Worm (Caenorhabditis elegans): ENCODE results near the gene grl-14.

The grl-14 gene

ce11 chrV:20778886-20779285, 46.5 kb upstream of the grl-14 start:
- TF ChIP-seq daf-16 (GFP tag; optimal IDR thresholded peaks at IDR 0.05), result no peak
- peak; percentile 71 for TF ChIP-seq daf-16 (tag; optimal IDR thresholded peaks at IDR 0.05)
- TF ChIP-seq mxl-3 (GFP tag; optimal IDR thresholded peaks at IDR 0.05), result peak; percentile 2
- no peak for TF ChIP-seq aha-1 (tag)
- peak; percentile 22 for TF ChIP-seq dve-1 (tag; optimal IDR thresholded peaks at IDR 0.05; ENCODE audit: insufficient read depth)
- peak; percentile 13 for TF ChIP-seq pqm-1 (tag; optimal IDR thresholded peaks at IDR 0.05)
- TF ChIP-seq ceh-28 (tag; optimal IDR thresholded peaks at IDR 0.05), result peak; percentile 10
- no peak for TF ChIP-seq nhr-237 (tag; optimal IDR thresholded peaks at IDR 0.05)
- TF ChIP-seq php-3 (GFP tag; IDR thresholded peaks at IDR 0.05), result no peak
- TF ChIP-seq mdt-29 (GFP tag; IDR thresholded peaks at IDR 0.05), result no peak
- no peak for TF ChIP-seq arid-1 (GFP tag; conservative IDR thresholded peaks at IDR 0.05)
- TF ChIP-seq spr-3 (GFP tag; optimal IDR thresholded peaks at IDR 0.05), result no peak
- TF ChIP-seq hlh-11 (tag; optimal IDR thresholded peaks at IDR 0.05), result peak; percentile 56
- TF ChIP-seq unc-62 (GFP tag; optimal IDR thresholded peaks at IDR 0.05 in 1 of 2), result no peak
- TF ChIP-seq unc-62 (tag; optimal IDR thresholded peaks at IDR 0.05), result no peak
- TF ChIP-seq dmd-6 (GFP tag; IDR thresholded peaks at IDR 0.05), result peak; percentile 36; the same call in 1 of the 2 replicates
- TF ChIP-seq fos-1 (tag; optimal IDR thresholded peaks at IDR 0.05), result no peak
- no peak for TF ChIP-seq ZK546.5 (tag; optimal IDR thresholded peaks at IDR 0.05)
- TF ChIP-seq nhr-28 (tag; optimal IDR thresholded peaks at IDR 0.05), result peak; percentile 48
- peak; percentile 14 for TF ChIP-seq ama-1 (optimal IDR thresholded peaks at IDR 0.05)
- TF ChIP-seq hlh-30 (tag; optimal IDR thresholded peaks at IDR 0.05; ENCODE audit: insufficient read depth), result peak; percentile 53

DNA sequence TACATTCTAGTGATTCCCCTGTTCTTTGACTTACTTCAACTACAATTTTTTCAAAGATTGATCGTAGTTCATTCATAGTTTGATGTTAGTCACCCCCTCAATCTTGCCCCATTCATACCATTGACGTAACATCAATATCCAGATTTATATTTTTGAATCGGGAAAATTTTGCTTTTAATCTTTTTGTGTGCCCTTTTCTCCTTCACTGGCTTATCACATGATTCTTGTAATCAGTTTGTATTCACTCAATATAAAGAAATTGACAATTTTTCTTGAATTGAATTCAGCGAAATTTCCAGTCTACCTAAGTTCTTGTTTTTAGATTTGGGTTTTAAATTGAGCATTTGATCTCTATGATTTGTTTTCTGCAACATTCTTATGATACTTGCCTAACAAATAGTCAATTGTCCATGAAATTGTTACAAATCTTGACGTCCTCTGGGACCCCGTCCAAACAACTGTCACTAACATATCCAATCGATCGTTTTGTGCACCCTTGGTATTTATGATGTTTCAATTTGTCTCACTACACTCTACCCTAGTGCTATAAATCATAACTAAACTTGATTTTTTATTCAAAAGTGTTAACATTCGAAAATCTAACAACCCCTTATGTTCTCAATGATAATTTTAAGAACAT, 45.5 kb upstream of the grl-14 start:
- TF ChIP-seq aha-1 (tag) (peak; percentile 47), saeg-2 (GFP tag; IDR thresholded peaks at IDR 0.05) (no peak), nhr-28 (tag; optimal IDR thresholded peaks at IDR 0.05) (peak; percentile 31), hlh-30 (tag; optimal IDR thresholded peaks at IDR 0.05; ENCODE audit: insufficient read depth) (peak; percentile 1), lim-7 (GFP tag; IDR thresholded peaks at IDR 0.05) (no peak), daf-16 (GFP tag; optimal IDR thresholded peaks at IDR 0.05) (no peak), daf-16 (tag; optimal IDR thresholded peaks at IDR 0.05) (peak; percentile 14), unc-62 (GFP tag; optimal IDR thresholded peaks at IDR 0.05 in 1 of 2) (peak in 1 of 2 experiments; percentile 1), unc-62 (tag; optimal IDR thresholded peaks at IDR 0.05) (no peak), daf-8 (GFP tag; IDR thresholded peaks at IDR 0.05) (no peak), ceh-20 (GFP tag; IDR thresholded peaks at IDR 0.05) (0 out of 2 replicates have a peak, but pooled peaks have one; percentile 41)

ce11 chrV:20780400-20780799, 45.0 kb upstream of the grl-14 start, which contains the start of gene hif-1:
TSS of gene hif-1 (plus strand) at chrV:20780407.
- TF ChIP-seq egl-43 (GFP tag; IDR thresholded peaks at IDR 0.05), result 0 out of 2 replicates have a peak, but pooled peaks have one; percentile 18
- no peak for TF ChIP-seq ctbp-1 (GFP tag; IDR thresholded peaks at IDR 0.05)
- peak in 1 of 2 experiments; percentile 58 for TF ChIP-seq unc-62 (GFP tag; optimal IDR thresholded peaks at IDR 0.05 in 1 of 2)
- no peak for TF ChIP-seq unc-62 (tag; optimal IDR thresholded peaks at IDR 0.05)

DNA sequence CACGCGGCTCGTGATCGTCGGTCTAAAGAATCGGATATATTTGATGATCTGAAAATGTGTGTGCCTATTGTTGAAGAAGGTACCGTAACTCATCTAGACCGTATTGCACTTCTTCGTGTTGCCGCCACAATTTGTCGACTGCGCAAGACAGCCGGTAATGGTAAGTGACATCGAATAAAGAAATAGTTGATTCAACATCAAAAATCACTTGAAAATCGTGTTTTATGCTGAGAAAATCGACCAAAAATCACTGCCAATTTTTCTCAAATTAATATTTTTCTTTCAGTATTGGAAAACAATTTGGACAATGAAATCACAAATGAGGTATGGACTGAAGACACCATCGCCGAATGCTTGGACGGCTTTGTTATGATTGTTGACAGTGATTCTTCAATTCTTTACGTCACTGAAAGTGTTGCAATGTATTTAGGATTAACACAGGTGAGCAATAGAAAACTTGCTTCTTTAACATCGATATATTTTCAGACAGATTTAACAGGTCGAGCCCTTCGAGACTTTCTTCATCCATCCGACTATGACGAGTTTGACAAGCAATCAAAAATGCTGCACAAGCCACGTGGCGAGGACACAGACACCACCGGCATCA, 43.9 kb upstream of the grl-14 start:
- TF ChIP-seq spr-3 (GFP tag; optimal IDR thresholded peaks at IDR 0.05) (no peak), tra-1 (GFP tag; IDR thresholded peaks at IDR 0.05) (no peak), unc-62 (GFP tag; optimal IDR thresholded peaks at IDR 0.05 in 1 of 2) (peak in 1 of 2 experiments; percentile 51), unc-62 (tag; optimal IDR thresholded peaks at IDR 0.05) (no peak), mes-2 (tag; optimal IDR thresholded peaks at IDR 0.05; ENCODE audit: poor library complexity, severe bottlenecking) (peak; percentile 32), sdz-12 (GFP tag; optimal IDR thresholded peaks at IDR 0.05) (no peak), aha-1 (tag) (peak; percentile 97), dve-1 (tag; optimal IDR thresholded peaks at IDR 0.05; ENCODE audit: insufficient read depth) (peak; percentile 27)

ce11 chrV:20782188-20782587, 43.2 kb upstream of the grl-14 start:
- TF ChIP-seq snpc-4 (tag; optimal IDR thresholded peaks at IDR 0.05) (no peak), nhr-28 (tag; optimal IDR thresholded peaks at IDR 0.05) (no peak), dmd-6 (GFP tag; IDR thresholded peaks at IDR 0.05) (peak; percentile 22; the same call in 1 of the 2 replicates), snpc-1.2 (GFP tag; IDR thresholded peaks at IDR 0.05) (no peak), Y48G9A.11 (GFP tag; IDR thresholded peaks at IDR 0.05) (no peak), pqm-1 (tag; optimal IDR thresholded peaks at IDR 0.05) (no peak), mxl-2 (GFP tag; conservative IDR thresholded peaks at IDR 0.05) (no peak), arid-1 (GFP tag; conservative IDR thresholded peaks at IDR 0.05) (0 out of 2 replicates have a peak, but pooled peaks have one; percentile 10), lir-3 (tag; optimal IDR thresholded peaks at IDR 0.05) (no peak), F44E2.7 (GFP tag; IDR thresholded peaks at IDR 0.05) (no peak), mdl-1 (tag; optimal IDR thresholded peaks at IDR 0.05) (peak; percentile 20 to 86), jun-1 (tag; optimal IDR thresholded peaks at IDR 0.05) (no peak), ztf-7 (tag; optimal IDR thresholded peaks at IDR 0.05) (no peak), T26A8.4 (GFP tag; IDR thresholded peaks at IDR 0.05) (no peak), dpl-1 (GFP tag; optimal IDR thresholded peaks at IDR 0.05) (no peak)

Measured in whole organism, L4 larva.